Worm (Caenorhabditis elegans): ENCODE data around the gene col-166.

col-166 gene

ce11 chrX:6319546-6319945 lies 39.7 kb downstream of the col-166 start, which contains the start of gene chtb-3:
chtb-3 (minus strand) TSS chrX:6319646.
- no peak for TF ChIP-seq elt-1 (tag; optimal IDR thresholded peaks at IDR 0.05)
- no peak for TF ChIP-seq mbf-1 (tag; optimal IDR thresholded peaks at IDR 0.05)
- no peak for TF ChIP-seq nhr-21 (tag; optimal IDR thresholded peaks at IDR 0.05)
- no peak for TF ChIP-seq dmd-4 (tag; optimal IDR thresholded peaks at IDR 0.05)
- no peak for TF ChIP-seq blmp-1 (tag; optimal IDR thresholded peaks at IDR 0.05; ENCODE audit: insufficient read depth)
- no peak for TF ChIP-seq nhr-23 (tag; optimal IDR thresholded peaks at IDR 0.05)
- no peak for TF ChIP-seq mdl-1 (tag; optimal IDR thresholded peaks at IDR 0.05)
- no peak for TF ChIP-seq snpc-4 (tag; optimal IDR thresholded peaks at IDR 0.05)
- no peak for TF ChIP-seq ceh-82 (tag; optimal IDR thresholded peaks at IDR 0.05)
- no peak for TF ChIP-seq lsy-2 (tag; optimal IDR thresholded peaks at IDR 0.05)
- no peak for TF ChIP-seq Y55F3AM.14 (GFP tag; optimal IDR thresholded peaks at IDR 0.05)
- TF ChIP-seq ceh-16 (tag; optimal IDR thresholded peaks at IDR 0.05), result no peak
- no peak for TF ChIP-seq ZK546.5 (tag; optimal IDR thresholded peaks at IDR 0.05)
- no peak for TF ChIP-seq elt-3 (tag; optimal IDR thresholded peaks at IDR 0.05)
- TF ChIP-seq nhr-129 (tag; optimal IDR thresholded peaks at IDR 0.05), result no peak
- no peak for TF ChIP-seq aly-2 (tag; optimal IDR thresholded peaks at IDR 0.05)
- TF ChIP-seq lin-13 (GFP tag; optimal IDR thresholded peaks at IDR 0.05), result no peak
- no peak for TF ChIP-seq lin-39 (tag; optimal IDR thresholded peaks at IDR 0.05)
- TF ChIP-seq F13H6.1 (tag; optimal IDR thresholded peaks at IDR 0.05), result no peak

ce11 chrX:6320887-6321286 lies 41.1 kb downstream of the col-166 start:
- TF ChIP-seq crh-2 (tag; optimal IDR thresholded peaks at IDR 0.05), result peak; percentile 25
- peak; percentile 81 for TF ChIP-seq nhr-25 (tag; optimal IDR thresholded peaks at IDR 0.05)
- peak; percentile 69 for TF ChIP-seq blmp-1 (tag; optimal IDR thresholded peaks at IDR 0.05; ENCODE audit: insufficient read depth)
- TF ChIP-seq mbf-1 (tag; optimal IDR thresholded peaks at IDR 0.05), result no peak
- peak; percentile 9 for TF ChIP-seq sma-9 (GFP tag; optimal IDR thresholded peaks at IDR 0.05)
- TF ChIP-seq sma-9 (tag; optimal IDR thresholded peaks at IDR 0.05), result no peak
- peak; percentile 41 for TF ChIP-seq ceh-16 (tag; optimal IDR thresholded peaks at IDR 0.05)
- no peak for TF ChIP-seq nhr-12 (tag; optimal IDR thresholded peaks at IDR 0.05)
- TF ChIP-seq nhr-21 (tag; optimal IDR thresholded peaks at IDR 0.05), result peak; percentile 13
- TF ChIP-seq lin-11 (tag; optimal IDR thresholded peaks at IDR 0.05), result no peak
- no peak for TF ChIP-seq aly-2 (tag; optimal IDR thresholded peaks at IDR 0.05)
- TF ChIP-seq sma-3 (GFP tag; optimal IDR thresholded peaks at IDR 0.05), result peak; percentile 18
- TF ChIP-seq fos-1 (tag; optimal IDR thresholded peaks at IDR 0.05), result peak; percentile 22
- no peak for TF ChIP-seq lsy-2 (tag; optimal IDR thresholded peaks at IDR 0.05)
- TF ChIP-seq egl-27 (tag; optimal IDR thresholded peaks at IDR 0.05), result peak; percentile 58
- no peak for TF ChIP-seq nhr-237 (tag; optimal IDR thresholded peaks at IDR 0.05)
- TF ChIP-seq Y55F3AM.14 (GFP tag; optimal IDR thresholded peaks at IDR 0.05), result no peak

ce11 chrX:6321380-6321779 lies 41.6 kb downstream of the col-166 start:
- TF ChIP-seq nhr-25 (tag; optimal IDR thresholded peaks at IDR 0.05), result no peak
- TF ChIP-seq unc-39 (tag; optimal IDR thresholded peaks at IDR 0.05), result no peak
- no peak for TF ChIP-seq lin-11 (tag; optimal IDR thresholded peaks at IDR 0.05)
- no peak for TF ChIP-seq alr-1 (tag; optimal IDR thresholded peaks at IDR 0.05)
- no peak for TF ChIP-seq sem-4 (tag; optimal IDR thresholded peaks at IDR 0.05)

- no peak for TF ChIP-seq sma-9 (GFP tag; optimal IDR thresholded peaks at IDR 0.05)
- TF ChIP-seq sma-9 (tag; optimal IDR thresholded peaks at IDR 0.05), result no peak
- peak; percentile 59 for TF ChIP-seq nhr-25 (tag; optimal IDR thresholded peaks at IDR 0.05)
- no peak for TF ChIP-seq ztf-1 (GFP tag; conservative IDR thresholded peaks at IDR 0.05)
- no peak for TF ChIP-seq ceh-16 (tag; optimal IDR thresholded peaks at IDR 0.05)
- no peak for TF ChIP-seq lsy-2 (tag; optimal IDR thresholded peaks at IDR 0.05)
Measured at ce11 chrX:6323129-6323528, 43.3 kb downstream of the col-166 start, which contains the start of gene col-167. col-167 (plus strand) TSS chrX:6323488.

DNA sequence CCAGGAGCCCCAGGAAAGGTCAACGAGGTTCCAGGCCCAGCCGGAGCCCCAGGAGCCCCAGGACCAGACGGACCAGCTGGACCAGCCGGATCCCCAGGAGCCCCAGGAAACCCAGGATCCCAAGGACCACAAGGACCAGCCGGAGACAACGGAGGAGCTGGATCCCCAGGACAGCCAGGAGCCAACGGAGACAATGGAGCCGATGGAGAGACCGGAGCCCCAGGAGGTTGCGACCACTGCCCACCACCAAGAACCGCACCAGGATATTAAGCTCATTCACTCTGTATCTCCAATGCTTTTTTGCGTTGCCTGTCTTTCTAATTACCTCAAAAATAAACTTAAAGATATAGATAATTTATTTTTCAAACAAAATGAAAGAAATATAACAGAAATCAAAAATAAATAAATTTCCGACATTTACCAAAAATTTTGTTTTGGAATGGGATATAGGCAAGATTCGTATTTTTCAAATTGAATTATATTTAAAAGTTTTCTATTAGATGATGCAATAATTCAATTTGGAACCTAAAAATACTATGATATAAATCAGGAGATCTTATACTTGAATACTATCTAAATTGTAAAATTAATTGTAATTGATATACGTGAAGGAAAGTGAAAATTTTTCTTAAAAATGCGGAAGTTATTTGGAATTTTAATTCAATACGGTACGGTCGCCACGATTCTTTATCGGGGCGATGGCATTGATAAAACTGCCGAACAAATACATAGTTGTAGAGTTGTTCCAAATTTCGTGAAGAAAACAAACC lies 44.5 kb downstream of the col-166 start:
- peak; percentile 19 for TF ChIP-seq nhr-10 (tag; optimal IDR thresholded peaks at IDR 0.05)
- TF ChIP-seq Y55F3AM.14 (GFP tag; optimal IDR thresholded peaks at IDR 0.05), result peak; percentile 44
- TF ChIP-seq blmp-1 (tag; optimal IDR thresholded peaks at IDR 0.05; ENCODE audit: insufficient read depth), result peak; percentile 61
- TF ChIP-seq nhr-25 (tag; optimal IDR thresholded peaks at IDR 0.05), result peak; percentile 64

Measured in whole organism, L2 larva.